Worm (Caenorhabditis elegans) whole organism, mixed stage, embryonic: Measurements from ENCODE around the gene F26A1.19.

ENCODE experiments used
- blmp-1 ChIP-seq: fragments of 150-350 bp; optimal IDR thresholded peaks from 2 replicates; lab custom pipeline; 2014; ENCODE audit warnings: missing biosample characterization, missing genetic modification characterization
- ceh-39 ChIP-seq: fragments of 150-350 bp; optimal IDR thresholded peaks from 2 replicates; lab custom pipeline; 2014; ENCODE audit warnings: missing biosample characterization, missing genetic modification characterization
- ceh-43 ChIP-seq: fragments of 200-800 bp; sonication (Bioruptor generic); optimal IDR thresholded peaks from 2 replicates; lab custom pipeline; 2018; ENCODE audit warnings: mild to moderate bottlenecking, missing genetic modification characterization, moderate library complexity, missing compliant biosample characterization
- elt-1 ChIP-seq: sonication (generic microtip); optimal IDR thresholded peaks from 2 replicates; lab custom pipeline; 2017; ENCODE audit warnings: missing genetic modification characterization, mild to moderate bottlenecking, missing compliant biosample characterization, antibody characterized with exemption, moderate library complexity, borderline replicate concordance; ENCODE audit not compliant: insufficient read depth
- elt-3 ChIP-seq: fragments of 150-350 bp; optimal IDR thresholded peaks from 2 replicates; lab custom pipeline; 2014; ENCODE audit warnings: missing biosample characterization, missing genetic modification characterization
- mep-1 ChIP-seq: fragments of 150-350 bp; optimal IDR thresholded peaks from 2 replicates; lab custom pipeline; 2017; ENCODE audit warnings: missing biosample characterization, missing genetic modification reagents, missing genetic modification characterization, inconsistent platforms
- nhr-2 ChIP-seq: fragments of 150-350 bp; optimal IDR thresholded peaks from 2 replicates; lab custom pipeline; 2014; ENCODE audit warnings: missing biosample characterization, missing genetic modification characterization
- nhr-237 ChIP-seq: fragments of 150-350 bp; optimal IDR thresholded peaks from 2 replicates; lab custom pipeline; 2014; ENCODE audit warnings: missing biosample characterization, missing genetic modification characterization
- pha-4 ChIP-seq: fragments of 150-350 bp; optimal IDR thresholded peaks from 2 replicates; lab custom pipeline; 2018; ENCODE audit warnings: missing biosample characterization, missing genetic modification reagents, missing genetic modification characterization
- sem-2 ChIP-seq: fragments of 200-800 bp; sonication (Bioruptor generic); optimal IDR thresholded peaks from 2 replicates; lab custom pipeline; 2018; ENCODE audit warnings: mild to moderate bottlenecking, missing genetic modification characterization, missing compliant biosample characterization
- snpc-4 ChIP-seq: fragments of 150-350 bp; optimal IDR thresholded peaks from 2 replicates; lab custom pipeline; 2014; ENCODE audit warnings: missing biosample characterization, missing genetic modification characterization
- unc-62 ChIP-seq: fragments of 150-350 bp; optimal IDR thresholded peaks from 2 replicates; lab custom pipeline; 2014; ENCODE audit warnings: missing biosample characterization, missing genetic modification reagents, missing genetic modification characterization
- ztf-11 ChIP-seq: fragments of 150-350 bp; optimal IDR thresholded peaks from 2 replicates; lab custom pipeline; 2014; ENCODE audit warnings: missing biosample characterization, missing genetic modification characterization

DNA sequence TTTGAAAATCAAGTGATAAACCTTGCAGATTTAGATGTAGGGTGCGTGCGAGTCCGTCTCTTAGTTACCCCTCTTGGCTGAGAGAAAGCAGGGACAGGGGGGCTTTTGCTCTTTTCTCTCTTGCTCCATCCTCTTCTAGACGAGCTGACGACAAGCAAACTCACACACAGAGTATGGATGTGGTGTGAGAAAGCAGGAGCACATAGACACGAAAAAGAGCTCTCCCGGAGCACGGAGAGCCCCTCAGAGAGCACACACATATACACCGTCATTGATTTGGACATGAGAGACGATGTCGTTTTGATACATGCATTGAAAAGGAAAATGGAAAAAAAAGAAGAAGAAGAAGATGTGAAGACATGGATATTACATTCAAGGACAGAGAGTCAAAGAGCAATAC lies 38.1 kb downstream of the F26A1.19 start:
- no peak for TF ChIP-seq ztf-11 (tag; lab: Kevin White, UChicago)
- no peak for TF ChIP-seq elt-1
- TF ChIP-seq snpc-4 (tag; lab: Kevin White, UChicago) = no peak
- TF ChIP-seq ceh-43 (GFP tag; lab: Kevin White, UChicago) = no peak
- TF ChIP-seq sem-2 (GFP tag; lab: Kevin White, UChicago) = no peak
- no peak for TF ChIP-seq ceh-39
- no peak for TF ChIP-seq nhr-2 (tag; lab: Kevin White, UChicago)
- TF ChIP-seq blmp-1 (tag; lab: Kevin White, UChicago) = no peak
- TF ChIP-seq elt-3 = no peak
- TF ChIP-seq nhr-237 = no peak
- TF ChIP-seq mep-1 (tag; lab: Kevin White, UChicago) = no peak
- TF ChIP-seq unc-62 = no peak
- no peak for TF ChIP-seq pha-4 (tag; lab: Kevin White, UChicago)
